Fruit fly (Drosophila melanogaster) whole organism, wandering third instar larva: ENCODE measurements around the gene CG15337.

Experiments used
- Dif ChIP-seq: fragments of 200-275, 200-300 bp; sonication (Bioruptor generic); optimal IDR thresholded peaks from 2 replicates; lab custom pipeline; 2018; ENCODE audit warnings: missing biosample characterization, missing genetic modification characterization; ENCODE audit not compliant: partially characterized antibody
- GATAd ChIP-seq: sonication (Bioruptor generic); optimal IDR thresholded peaks from 2 replicates; lab custom pipeline; 2016; ENCODE audit warnings: missing biosample characterization, missing genetic modification characterization
- Hr78 ChIP-seq: fragments of >200 bp; optimal IDR thresholded peaks from 2 replicates; lab custom pipeline; 2017; ENCODE audit warnings: missing biosample characterization, missing genetic modification characterization
- Hr83 ChIP-seq: fragments of 200-300 bp; sonication (Bioruptor generic); optimal IDR thresholded peaks from 2 replicates; lab custom pipeline; 2016; ENCODE audit warnings: missing biosample characterization, mild to moderate bottlenecking, missing genetic modification characterization, moderate library complexity; ENCODE audit not compliant: poor library complexity, severe bottlenecking
- Myc ChIP-seq: fragments of >200 bp; optimal IDR thresholded peaks from 2 replicates; lab custom pipeline; 2017
- foxo ChIP-seq, 2 experiments: fragments of 200-800 bp; sonication (Bioruptor generic); optimal IDR thresholded peaks; 2 replicates in 1 of 2; 3 replicates in 1 of 2; lab custom pipeline; 2016 to 2017; ENCODE audit warnings: missing biosample characterization in 2 of 2, missing genetic modification characterization in 2 of 2
- fru ChIP-seq: fragments of 200-800 bp; sonication (Bioruptor generic); optimal IDR thresholded peaks from 3 replicates; lab custom pipeline; 2016; ENCODE audit warnings: missing biosample characterization, mild to moderate bottlenecking, missing genetic modification characterization
- psq ChIP-seq: fragments of 200-800 bp; sonication (Bioruptor generic); optimal IDR thresholded peaks from 3 replicates; lab custom pipeline; 2017; ENCODE audit warnings: missing biosample characterization, mild to moderate bottlenecking, missing genetic modification characterization, moderate library complexity

DNA sequence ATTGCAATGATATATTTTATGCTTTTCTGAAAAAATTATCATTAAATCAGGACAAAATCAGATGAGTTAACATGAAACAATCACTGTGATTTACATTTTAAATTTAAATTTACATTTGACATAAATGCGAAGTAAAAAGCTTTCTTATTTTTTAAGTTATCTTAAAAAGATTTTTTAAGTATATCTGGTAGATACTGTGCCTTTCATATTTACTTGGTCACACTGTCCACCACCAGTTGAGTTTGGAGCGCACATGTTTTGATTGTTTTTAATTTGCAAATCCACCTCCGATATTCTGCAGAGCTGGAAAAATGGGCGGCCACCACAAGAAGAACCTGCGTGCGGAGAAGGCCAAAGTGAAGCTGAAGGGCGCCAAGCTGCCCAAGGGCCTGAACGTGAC lies 43.0 kb upstream of the CG15337 start, which contains the start of gene CG1575:
- TF ChIP-seq Hr83 (GFP tag; lab: Kevin White, UChicago) (no peak), fru (GFP tag; lab: Kevin White, UChicago) (no peak), GATAd (GFP tag; lab: Kevin White, UChicago) (no peak), Myc (lab: Kevin White, UChicago) (no peak), psq (no peak), foxo (GFP tag; optimal IDR thresholded peaks at IDR 0.05; lab: Kevin White, UChicago) (no peak), Hr78 (GFP tag; lab: Kevin White, UChicago) (no peak), Dif (GFP tag; lab: Kevin White, UChicago) (no peak)
